Worm (Caenorhabditis elegans) whole organism, L1 larva: ENCODE measurements around the gene F35D2.3.

Experiments
- C16A3.4 ChIP-seq: fragments of 150-350 bp; optimal IDR thresholded peaks from 2 replicates; lab custom pipeline; 2014; ENCODE audit warnings: missing biosample characterization, missing genetic modification characterization
- ama-1 ChIP-seq: fragments of 150-350 bp; optimal IDR thresholded peaks from 2 replicates; lab custom pipeline; 2014
- dpl-1 ChIP-seq, 3 experiments: fragments of 150-350 bp in 2 of 3; sonication (generic microtip) in 1 of 3; optimal IDR thresholded peaks; 2 replicates each; lab custom pipeline; 2014 to 2017; ENCODE audit warnings: missing biosample characterization in 3 of 3, missing genetic modification characterization in 3 of 3, missing genetic modification reagents in 3 of 3
- efl-1 ChIP-seq, 4 experiments: fragments of 150-350 bp; optimal IDR thresholded peaks in 3 of 4; peaks in 1 of 4; 1 replicate in 1 of 4; 2 replicates in 3 of 4; lab custom pipeline; 2014; ENCODE audit warnings: missing biosample characterization in 2 of 4, missing genetic modification characterization in 2 of 4, missing genetic modification reagents in 2 of 4
- lin-13 ChIP-seq: fragments of 150-350 bp; optimal IDR thresholded peaks from 2 replicates; lab custom pipeline; 2014; ENCODE audit warnings: missing biosample characterization, missing genetic modification reagents, missing genetic modification characterization
- lin-15B ChIP-seq: fragments of 150-350 bp; sonication (generic microtip); optimal IDR thresholded peaks from 3 replicates; lab custom pipeline; 2014; ENCODE audit warnings: missing biosample characterization, missing genetic modification characterization
- lin-39 ChIP-seq: fragments of 150-350 bp; optimal IDR thresholded peaks from 2 replicates; lab custom pipeline; 2014; ENCODE audit warnings: missing biosample characterization, missing genetic modification reagents, missing genetic modification characterization
- mep-1 ChIP-seq: fragments of 150-350 bp; optimal IDR thresholded peaks from 2 replicates; lab custom pipeline; 2014; ENCODE audit warnings: missing biosample characterization, missing genetic modification characterization
- nhr-11 ChIP-seq: fragments of 150-350 bp; optimal IDR thresholded peaks from 2 replicates; lab custom pipeline; 2014; ENCODE audit warnings: missing biosample characterization, missing genetic modification characterization
- nhr-47 ChIP-seq: sonication (generic microtip); optimal IDR thresholded peaks from 2 replicates; lab custom pipeline; 2016; ENCODE audit warnings: mild to moderate bottlenecking, missing genetic modification characterization, moderate library complexity, missing compliant biosample characterization
- pax-3 ChIP-seq: fragments of 200-800 bp; sonication (Bioruptor generic); optimal IDR thresholded peaks from 2 replicates; lab custom pipeline; 2018; ENCODE audit warnings: mild to moderate bottlenecking, missing genetic modification characterization, moderate library complexity, missing compliant biosample characterization
- rnt-1 ChIP-seq: sonication (generic microtip); optimal IDR thresholded peaks from 2 replicates; lab custom pipeline; 2016; ENCODE audit warnings: mild to moderate bottlenecking, missing genetic modification characterization, moderate library complexity, missing compliant biosample characterization
- zag-1 ChIP-seq: fragments of 150-350 bp; optimal IDR thresholded peaks from 2 replicates; lab custom pipeline; 2014; ENCODE audit warnings: missing biosample characterization, missing genetic modification characterization

DNA sequence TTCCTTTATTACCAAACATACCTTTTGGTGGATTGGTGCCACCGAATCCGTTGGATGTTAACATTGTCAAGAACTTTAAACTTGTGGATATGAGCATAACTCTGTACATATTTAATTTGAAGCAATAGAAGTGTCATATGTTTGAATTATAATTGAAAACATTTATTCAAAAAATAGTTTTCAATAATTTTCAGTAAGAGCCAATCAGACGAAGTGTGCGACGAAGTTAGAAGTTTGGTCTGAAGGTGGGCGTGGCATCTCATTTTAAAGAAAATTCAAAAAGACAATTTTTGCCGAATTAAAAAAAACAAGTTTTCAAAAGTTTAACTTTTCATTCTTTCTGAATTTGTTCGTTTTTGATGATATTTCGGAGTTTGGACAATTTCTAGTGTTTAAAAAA is 24.4 kb downstream of the F35D2.3 start, which contains the start of gene syd-1:
- TF ChIP-seq nhr-11 (tag; lab: Kevin White, UChicago) (no peak), dpl-1 (GFP tag; optimal IDR thresholded peaks at IDR 0.05; lab: Kevin White, UChicago) (no peak), C16A3.4 (tag; lab: Kevin White, UChicago) (no peak), lin-13 (GFP tag; lab: Kevin White, UChicago) (no peak), mep-1 (tag; lab: Kevin White, UChicago) (no peak), nhr-47 (no peak), ama-1 (lab: Kevin White, UChicago) (no peak), zag-1 (tag; lab: Kevin White, UChicago) (no peak), rnt-1 (no peak), lin-39 (tag; lab: Kevin White, UChicago) (no peak), efl-1 (optimal IDR thresholded peaks at IDR 0.05; lab: Kevin White, UChicago) (no peak), efl-1 (GFP tag; optimal IDR thresholded peaks at IDR 0.05 in 1 of 2; lab: Kevin White, UChicago) (no peak), pax-3 (tag; lab: Kevin White, UChicago) (no peak), lin-15B (no peak)
